Fruit fly (Drosophila melanogaster): ENCODE results near the gene ppk8.
A peak's percentile ranks its signal among the peaks of the same experiment; 100 is the strongest.

The ppk8 gene

dm6 chrX:3581244-3581643 is 23.6 kb downstream of the ppk8 start (continued):
- TF ChIP-seq Hr3 (GFP tag; optimal IDR thresholded peaks at IDR 0.05) = no peak
- TF ChIP-seq pan (optimal IDR thresholded peaks at IDR 0.05) = no peak
- no peak for TF ChIP-seq pan (GFP tag; optimal IDR thresholded peaks at IDR 0.05 in 1 of 2, IDR thresholded peaks at IDR 0.05 in 1 of 2)
- peak; percentile 51 for TF ChIP-seq gem (tag; optimal IDR thresholded peaks at IDR 0.05)
- TF ChIP-seq CG9932 (GFP tag; IDR thresholded peaks at IDR 0.05) = peak; percentile 33; the same call in 1 of the 2 replicates
- no peak for TF ChIP-seq shn (GFP tag; optimal IDR thresholded peaks at IDR 0.05)
- peak; percentile 21 for TF ChIP-seq unpg (GFP tag; optimal IDR thresholded peaks at IDR 0.05)
- no peak for TF ChIP-seq prd (optimal IDR thresholded peaks at IDR 0.05)
- TF ChIP-seq prd (GFP tag; IDR thresholded peaks at IDR 0.05) = peak; percentile 50; the same call in 1 of the 3 replicates
- 0 out of 2 replicates have a peak, but pooled peaks have one; percentile 13 for TF ChIP-seq E2f1 (GFP tag; IDR thresholded peaks at IDR 0.05)
- no peak for TF ChIP-seq Fer3 (tag; optimal IDR thresholded peaks at IDR 0.05)
- TF ChIP-seq CG10267 (tag; optimal IDR thresholded peaks at IDR 0.05) = no peak
- TF ChIP-seq Hmr (GFP tag; optimal IDR thresholded peaks at IDR 0.05) = peak; percentile 41
- TF ChIP-seq B-H2 (GFP tag; optimal IDR thresholded peaks at IDR 0.05) = no peak
- TF ChIP-seq YL-1 (GFP tag; optimal IDR thresholded peaks at IDR 0.05) = no peak
- no peak for TF ChIP-seq CG1792 (GFP tag; optimal IDR thresholded peaks at IDR 0.05)
- no peak for TF ChIP-seq Sin3A (optimal IDR thresholded peaks at IDR 0.05)
- TF ChIP-seq Hr51 (GFP tag; optimal IDR thresholded peaks at IDR 0.05) = peak in 1 of 2 experiments; percentile 34
- TF ChIP-seq Ravus (GFP tag; IDR thresholded peaks at IDR 0.05) = no peak
- no peak for TF ChIP-seq jumu (GFP tag; optimal IDR thresholded peaks at IDR 0.05)
- TF ChIP-seq Ptx1 (GFP tag; IDR thresholded peaks at IDR 0.05) = peak; percentile 16; the same call in 1 of the 2 replicates
- no peak for TF ChIP-seq CG14710 (tag; optimal IDR thresholded peaks at IDR 0.05)
- no peak for TF ChIP-seq CG1024 (GFP tag; IDR thresholded peaks at IDR 0.05)
- TF ChIP-seq Chrac-16 (GFP tag; optimal IDR thresholded peaks at IDR 0.05) = no peak
- peak; percentile 19 for TF ChIP-seq CG2678 (tag; optimal IDR thresholded peaks at IDR 0.05)
- TF ChIP-seq CG2199 (GFP tag; IDR thresholded peaks at IDR 0.05) = no peak
- TF ChIP-seq E2f2 (GFP tag; IDR thresholded peaks at IDR 0.05) = 0 out of 2 replicates have a peak, but pooled peaks have one; percentile 23
- TF ChIP-seq sens (GFP tag) = peak; percentile 14
- TF ChIP-seq Pdp1 (GFP tag; optimal IDR thresholded peaks at IDR 0.05) = no peak
- TF ChIP-seq dmrt99B (tag; optimal IDR thresholded peaks at IDR 0.05) = peak; percentile 7
- TF ChIP-seq CG33557 (GFP tag; optimal IDR thresholded peaks at IDR 0.05) = no peak
- peak; percentile 25 for TF ChIP-seq CG7556 (GFP tag; optimal IDR thresholded peaks at IDR 0.05)
- peak; percentile 13 for TF ChIP-seq CG2875 (GFP tag; optimal IDR thresholded peaks at IDR 0.05)
- no peak for TF ChIP-seq CG7372 (GFP tag; IDR thresholded peaks at IDR 0.05)
- TF ChIP-seq Vsx1 (GFP tag; optimal IDR thresholded peaks at IDR 0.05) = no peak
- TF ChIP-seq CG16815 (GFP tag; optimal IDR thresholded peaks at IDR 0.05) = no peak
- no peak for TF ChIP-seq pnt (GFP tag; optimal IDR thresholded peaks at IDR 0.05)
- TF ChIP-seq CG32532 (GFP tag; IDR thresholded peaks at IDR 0.05) = peak; percentile 28; the same call in 1 of the 2 replicates
- TF ChIP-seq grau (tag; optimal IDR thresholded peaks at IDR 0.05) = peak; percentile 32
- TF ChIP-seq CG3726 (GFP tag; IDR thresholded peaks at IDR 0.05) = no peak
- peak; percentile 32 for TF ChIP-seq Sox102F (GFP tag; optimal IDR thresholded peaks at IDR 0.05)
- TF ChIP-seq CG15514 (GFP tag; optimal IDR thresholded peaks at IDR 0.05) = no peak
- no peak for TF ChIP-seq Sry-δ (GFP tag; optimal IDR thresholded peaks at IDR 0.05)
- no peak for TF ChIP-seq gfzf (GFP tag; optimal IDR thresholded peaks at IDR 0.05)
- TF ChIP-seq B-H1 (GFP tag; IDR thresholded peaks at IDR 0.05) = no peak
- TF ChIP-seq Sry-β (GFP tag; optimal IDR thresholded peaks at IDR 0.05) = no peak
- TF ChIP-seq org-1 (GFP tag; optimal IDR thresholded peaks at IDR 0.05) = no peak
- TF ChIP-seq esg (GFP tag; conservative IDR thresholded peaks at IDR 0.05) = no peak
- TF ChIP-seq Dip3 (GFP tag; optimal IDR thresholded peaks at IDR 0.05) = no peak
- TF ChIP-seq CoRest (tag; optimal IDR thresholded peaks at IDR 0.05) = no peak
- 0 out of 3 replicates have a peak, but pooled peaks have one; percentile 17 for TF ChIP-seq dysf (GFP tag; IDR thresholded peaks at IDR 0.05)
- no peak for TF ChIP-seq en (GFP tag; optimal IDR thresholded peaks at IDR 0.05)
